Fruit fly (Drosophila melanogaster) whole organism, prepupa: ENCODE data around the gene CG17855.
A peak's percentile ranks its signal among the peaks of the same experiment; 100 is the strongest.

Experiments
- CG11294 ChIP-seq: fragments of 200-800 bp; sonication (Bioruptor generic); IDR thresholded peaks from 2 replicates; pipeline ENCODE4 v1.3.6; 2022; ENCODE audit warnings: missing biosample characterization, missing genetic modification characterization
- CG11902 ChIP-seq: fragments of 200-800 bp; sonication (Bioruptor generic); optimal IDR thresholded peaks from 3 replicates; lab custom pipeline; 2016; ENCODE audit warnings: missing biosample characterization, missing genetic modification characterization
- CG16779 ChIP-seq: fragments of 200-800 bp; sonication (Bioruptor generic); optimal IDR thresholded peaks from 3 replicates; lab custom pipeline; 2017; ENCODE audit warnings: missing biosample characterization, mild to moderate bottlenecking, missing genetic modification characterization
- CG3032 ChIP-seq: fragments of 200-800 bp; optimal IDR thresholded peaks from 2 replicates; lab custom pipeline; 2019; ENCODE audit warnings: missing biosample characterization, mild to moderate bottlenecking, missing genetic modification characterization, moderate library complexity
- CG32006 ChIP-seq: fragments of 200-800 bp; sonication (Bioruptor generic); optimal IDR thresholded peaks from 3 replicates; lab custom pipeline; 2017; ENCODE audit warnings: missing biosample characterization, mild to moderate bottlenecking, missing genetic modification characterization
- CG34406 ChIP-seq: fragments of 200-800 bp; sonication (Bioruptor generic); optimal IDR thresholded peaks from 3 replicates; lab custom pipeline; 2016; ENCODE audit warnings: missing biosample characterization, missing genetic modification characterization
- CG3919 ChIP-seq: fragments of 200-800 bp; sonication (Bioruptor generic); optimal IDR thresholded peaks from 3 replicates; lab custom pipeline; 2016; ENCODE audit warnings: missing biosample characterization, missing genetic modification characterization
- CG4318 ChIP-seq: fragments of 200-800 bp; sonication (Bioruptor generic); optimal IDR thresholded peaks from 3 replicates; lab custom pipeline; 2017; ENCODE audit warnings: missing biosample characterization, mild to moderate bottlenecking, missing genetic modification characterization
- CG6163 ChIP-seq: fragments of 200-800 bp; sonication (Bioruptor generic); IDR thresholded peaks from 3 replicates; pipeline ENCODE4 v1.3.6; 2022; ENCODE audit warnings: missing biosample characterization, missing genetic modification characterization
- CG6276 ChIP-seq: fragments of 200-800 bp; sonication (Bioruptor generic); optimal IDR thresholded peaks from 2 replicates; lab custom pipeline; 2017; ENCODE audit warnings: missing biosample characterization, mild to moderate bottlenecking, missing genetic modification characterization
- CG6792 ChIP-seq: fragments of 200-800 bp; sonication (Bioruptor generic); optimal IDR thresholded peaks from 3 replicates; lab custom pipeline; 2016; ENCODE audit warnings: missing biosample characterization, missing genetic modification characterization
- CG6808 ChIP-seq: fragments of 200-800 bp; sonication (Bioruptor generic); optimal IDR thresholded peaks from 3 replicates; lab custom pipeline; 2017; ENCODE audit warnings: missing biosample characterization, missing genetic modification characterization, mild to moderate bottlenecking, moderate library complexity, missing genetic modification reagents
- CG7368 ChIP-seq: fragments of 200-800 bp; sonication (Bioruptor generic); optimal IDR thresholded peaks from 3 replicates; lab custom pipeline; 2016; ENCODE audit warnings: missing biosample characterization, missing genetic modification characterization
- CG8119 ChIP-seq: fragments of 200-800 bp; sonication (Bioruptor generic); IDR thresholded peaks from 3 replicates; pipeline ENCODE4 v1.3.6; 2022; ENCODE audit warnings: missing biosample characterization, missing genetic modification characterization
- CG8319 ChIP-seq: fragments of 200-800 bp; sonication (Bioruptor generic); optimal IDR thresholded peaks from 3 replicates; lab custom pipeline; 2016; ENCODE audit warnings: missing biosample characterization, missing genetic modification characterization
- CG8632 ChIP-seq: fragments of 200-800 bp; sonication (Bioruptor generic); optimal IDR thresholded peaks from 3 replicates; lab custom pipeline; 2016; ENCODE audit warnings: missing biosample characterization, missing genetic modification characterization
- CG9139 ChIP-seq: fragments of 200-800 bp; sonication (Bioruptor generic); optimal IDR thresholded peaks from 3 replicates; lab custom pipeline; 2017; ENCODE audit warnings: missing biosample characterization, mild to moderate bottlenecking, missing genetic modification characterization
- Ets21C ChIP-seq: fragments of 200-800 bp; sonication (Bioruptor generic); optimal IDR thresholded peaks from 3 replicates; lab custom pipeline; 2016; ENCODE audit warnings: missing biosample characterization, missing genetic modification characterization
- Ets96B ChIP-seq: fragments of 200-800 bp; optimal IDR thresholded peaks from 2 replicates; lab custom pipeline; 2019; ENCODE audit warnings: missing biosample characterization, mild to moderate bottlenecking, missing genetic modification characterization, moderate library complexity
- Gug ChIP-seq: fragments of 200-800 bp; sonication (Bioruptor generic); IDR thresholded peaks from 2 replicates; pipeline ENCODE4 v1.3.6; 2022; ENCODE audit warnings: missing biosample characterization, missing genetic modification characterization
- Hr38 ChIP-seq: sonication (Bioruptor generic); optimal IDR thresholded peaks from 2 replicates; lab custom pipeline; 2016; ENCODE audit warnings: missing biosample characterization, missing genetic modification characterization
- Hr39 ChIP-seq: fragments of 200-800 bp; sonication (Bioruptor generic); optimal IDR thresholded peaks from 2 replicates; lab custom pipeline; 2016; ENCODE audit warnings: missing biosample characterization, missing genetic modification characterization
- Lpt ChIP-seq: fragments of 200-800 bp; sonication (Bioruptor generic); optimal IDR thresholded peaks from 3 replicates; lab custom pipeline; 2016; ENCODE audit warnings: missing biosample characterization, missing genetic modification characterization
- Met ChIP-seq: fragments of 200-800 bp; sonication (Bioruptor generic); optimal IDR thresholded peaks from 3 replicates; lab custom pipeline; 2016; ENCODE audit warnings: missing biosample characterization, missing genetic modification characterization
- OdsH ChIP-seq: fragments of 200-800 bp; sonication (Bioruptor generic); optimal IDR thresholded peaks from 3 replicates; lab custom pipeline; 2016; ENCODE audit warnings: missing biosample characterization, missing genetic modification characterization
- Smox ChIP-seq: fragments of 200-800 bp; sonication (Bioruptor generic); optimal IDR thresholded peaks from 3 replicates; lab custom pipeline; 2016; ENCODE audit warnings: missing biosample characterization, missing genetic modification characterization
- Sox102F ChIP-seq: fragments of 200-800 bp; sonication (Bioruptor generic); optimal IDR thresholded peaks from 2 replicates; lab custom pipeline; 2016; ENCODE audit warnings: missing biosample characterization, mild to moderate bottlenecking, missing genetic modification characterization
- Sox14 ChIP-seq: fragments of 200-800 bp; sonication (Bioruptor generic); optimal IDR thresholded peaks from 3 replicates; lab custom pipeline; 2016; ENCODE audit warnings: missing biosample characterization, missing genetic modification characterization
- Sox15 ChIP-seq: fragments of 200-800 bp; sonication (Bioruptor generic); optimal IDR thresholded peaks from 3 replicates; lab custom pipeline; 2016; ENCODE audit warnings: missing biosample characterization, missing genetic modification characterization
- acj6 ChIP-seq: fragments of 200-800 bp; sonication (Bioruptor generic); optimal IDR thresholded peaks from 3 replicates; lab custom pipeline; 2016; ENCODE audit warnings: missing biosample characterization, missing genetic modification characterization
- cyc ChIP-seq: fragments of 200-800 bp; sonication (Bioruptor generic); optimal IDR thresholded peaks from 3 replicates; lab custom pipeline; 2016; ENCODE audit warnings: missing biosample characterization, missing genetic modification characterization
- dac ChIP-seq: fragments of 200-800 bp; sonication (Bioruptor generic); optimal IDR thresholded peaks from 2 replicates; lab custom pipeline; 2017; ENCODE audit warnings: missing biosample characterization, mild to moderate bottlenecking, missing genetic modification characterization
- dsx ChIP-seq: fragments of 200-800 bp; optimal IDR thresholded peaks from 3 replicates; lab custom pipeline; 2019; ENCODE audit warnings: missing biosample characterization, mild to moderate bottlenecking, missing genetic modification characterization, moderate library complexity; ENCODE audit not compliant: poor library complexity, severe bottlenecking
- fd85E ChIP-seq: fragments of 200-800 bp; sonication (Bioruptor generic); optimal IDR thresholded peaks from 3 replicates; lab custom pipeline; 2016; ENCODE audit warnings: missing biosample characterization, missing genetic modification characterization
- lz ChIP-seq: fragments of 200-800 bp; sonication (Bioruptor generic); optimal IDR thresholded peaks from 3 replicates; lab custom pipeline; 2016; ENCODE audit warnings: missing biosample characterization, missing genetic modification characterization
- net ChIP-seq: fragments of 200-800 bp; sonication (Bioruptor generic); optimal IDR thresholded peaks from 3 replicates; lab custom pipeline; 2016; ENCODE audit warnings: missing biosample characterization, missing genetic modification characterization
- spab ChIP-seq: fragments of 200-800 bp; sonication (Bioruptor generic); optimal IDR thresholded peaks from 2 replicates; lab custom pipeline; 2017; ENCODE audit warnings: missing biosample characterization, mild to moderate bottlenecking, missing genetic modification characterization, missing genetic modification reagents
- topi ChIP-seq: fragments of 200-800 bp; sonication (Bioruptor generic); optimal IDR thresholded peaks from 3 replicates; lab custom pipeline; 2016; ENCODE audit warnings: missing biosample characterization, missing genetic modification characterization
- vri ChIP-seq: fragments of 200-800 bp; sonication (Bioruptor generic); optimal IDR thresholded peaks from 3 replicates; lab custom pipeline; 2016; ENCODE audit warnings: missing biosample characterization, mild to moderate bottlenecking, missing genetic modification characterization

Gene CG17855

dm6 chr2L:9576269-9576933 is 36.1 kb downstream of the CG17855 start, which contains the start of gene Mtpalpha (continued):
- peak; percentile 69 for TF ChIP-seq Sox14 (GFP tag; lab: Kevin White, UChicago)
- peak; percentile 83 for TF ChIP-seq CG8319
- peak; percentile 75 for TF ChIP-seq CG32006 (GFP tag; lab: Kevin White, UChicago)
- TF ChIP-seq CG3032 (tag; lab: Kevin White, UChicago): peak; percentile 64
- peak; percentile 57 for TF ChIP-seq Met (GFP tag; lab: Kevin White, UChicago)
- TF ChIP-seq dsx (GFP tag; lab: Kevin White, UChicago): peak; percentile 67
- peak; percentile 87 for TF ChIP-seq CG3919 (GFP tag; lab: Kevin White, UChicago)
- peak; percentile 90 for TF ChIP-seq Lpt (GFP tag; lab: Kevin White, UChicago)
- TF ChIP-seq Gug (GFP tag; lab: Robert Waterston, UW): peak; percentile 66
- no peak for TF ChIP-seq CG6792 (GFP tag; lab: Kevin White, UChicago)
- TF ChIP-seq CG11902 (GFP tag; lab: Kevin White, UChicago): no peak
- TF ChIP-seq CG8119 (GFP tag; lab: Robert Waterston, UW): peak; percentile 92
- peak; percentile 40 for TF ChIP-seq CG4318 (GFP tag; lab: Kevin White, UChicago)
- TF ChIP-seq Hr39 (GFP tag; lab: Kevin White, UChicago): no peak
- peak; percentile 99 for TF ChIP-seq CG16779 (tag; lab: Kevin White, UChicago)
- peak; percentile 96 for TF ChIP-seq spab
- peak; percentile 72 for TF ChIP-seq topi (GFP tag; lab: Kevin White, UChicago)
- TF ChIP-seq CG9139 (GFP tag; lab: Kevin White, UChicago): peak; percentile 99
- TF ChIP-seq Sox15 (GFP tag; lab: Kevin White, UChicago): no peak
- TF ChIP-seq net (GFP tag; lab: Kevin White, UChicago): peak; percentile 97
- peak; percentile 78 for TF ChIP-seq Sox102F
- peak; percentile 99 for TF ChIP-seq CG6808 (GFP tag; lab: Kevin White, UChicago)
- TF ChIP-seq dac (GFP tag; lab: Kevin White, UChicago): peak; percentile 83
- peak; percentile 89 for TF ChIP-seq CG7368 (GFP tag; lab: Kevin White, UChicago)
- TF ChIP-seq lz (GFP tag; lab: Kevin White, UChicago): peak; percentile 32
- TF ChIP-seq CG8632 (GFP tag; lab: Kevin White, UChicago): peak; percentile 71
- peak; percentile 48 for TF ChIP-seq cyc
- peak; percentile 22 for TF ChIP-seq Hr38
- TF ChIP-seq CG34406 (GFP tag; lab: Kevin White, UChicago): peak; percentile 49
- TF ChIP-seq CG6276 (GFP tag; lab: Kevin White, UChicago): peak; percentile 100

DNA sequence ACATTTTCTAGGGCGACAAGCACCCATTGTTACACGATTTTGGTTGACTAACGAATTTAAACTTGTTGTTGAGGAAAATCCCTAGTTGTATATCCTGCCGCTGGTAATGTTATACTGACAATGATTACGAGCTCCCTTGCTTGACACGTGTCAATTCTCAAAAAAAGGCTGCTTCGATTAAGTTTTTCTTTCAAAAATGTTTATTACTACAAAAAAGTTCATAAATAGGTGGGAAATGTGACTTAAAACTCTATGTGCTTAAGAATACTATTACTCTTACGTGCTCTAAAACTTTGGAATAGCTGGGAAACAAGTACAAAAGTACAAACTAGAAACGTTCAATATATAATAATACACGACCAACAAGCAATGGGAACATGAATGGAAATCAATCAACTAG is 39.2 kb downstream of the CG17855 start, which contains the start of gene CG31709:
Gene CG31709 (minus strand): TSS at position 101 of the 400 bp plus-strand sequence.
- TF ChIP-seq OdsH (GFP tag; lab: Kevin White, UChicago) (no peak), vri (GFP tag; lab: Kevin White, UChicago) (no peak), lz (GFP tag; lab: Kevin White, UChicago) (no peak), Sox102F (no peak)

DNA sequence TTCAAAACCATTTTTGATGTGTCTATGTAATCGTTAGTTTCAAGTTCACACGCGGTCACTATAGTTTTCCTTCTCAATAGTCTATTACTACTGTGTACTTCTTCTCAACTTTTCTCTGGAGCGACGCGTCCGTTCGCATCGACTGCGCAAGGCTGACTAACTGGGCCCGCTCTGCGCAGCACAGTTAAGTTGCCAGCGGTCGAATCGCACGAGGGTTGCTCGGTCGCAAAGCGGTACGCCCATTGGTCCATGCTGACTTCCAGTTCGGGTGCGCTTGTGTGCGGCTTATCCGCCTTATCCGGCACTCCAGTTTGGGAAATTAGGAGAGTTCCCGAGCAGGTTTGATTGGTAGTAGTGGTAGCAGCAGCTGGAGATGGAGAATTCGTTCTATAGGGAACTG is 41.3 kb downstream of the CG17855 start, which contains the start of gene gcm:
Gene gcm (minus strand): TSS at position 164 of the 400 bp plus-strand sequence.
- TF ChIP-seq Hr39 (GFP tag; lab: Kevin White, UChicago): no peak
- TF ChIP-seq OdsH (GFP tag; lab: Kevin White, UChicago): no peak
- no peak for TF ChIP-seq CG11294
- no peak for TF ChIP-seq Ets96B
- TF ChIP-seq topi (GFP tag; lab: Kevin White, UChicago): no peak
- TF ChIP-seq Ets21C (GFP tag; lab: Kevin White, UChicago): no peak
- no peak for TF ChIP-seq vri (GFP tag; lab: Kevin White, UChicago)
- no peak for TF ChIP-seq CG9139 (GFP tag; lab: Kevin White, UChicago)
- no peak for TF ChIP-seq acj6 (GFP tag; lab: Kevin White, UChicago)
- TF ChIP-seq Sox15 (GFP tag; lab: Kevin White, UChicago): no peak
- no peak for TF ChIP-seq Smox
- no peak for TF ChIP-seq CG6163 (GFP tag; lab: Robert Waterston, UW)
- no peak for TF ChIP-seq CG8632 (GFP tag; lab: Kevin White, UChicago)
- no peak for TF ChIP-seq CG6792 (GFP tag; lab: Kevin White, UChicago)
- no peak for TF ChIP-seq Lpt (GFP tag; lab: Kevin White, UChicago)
- TF ChIP-seq fd85E (GFP tag; lab: Kevin White, UChicago): no peak
- TF ChIP-seq Gug (GFP tag; lab: Robert Waterston, UW): no peak
- no peak for TF ChIP-seq CG34406 (GFP tag; lab: Kevin White, UChicago)
- TF ChIP-seq dsx (GFP tag; lab: Kevin White, UChicago): no peak
- TF ChIP-seq CG8119 (GFP tag; lab: Robert Waterston, UW): no peak
